Worm (Caenorhabditis elegans): ENCODE results near the gene spat-2.
A peak's percentile ranks its signal among the peaks of the same experiment; 100 is the strongest.

The spat-2 gene

DNA sequence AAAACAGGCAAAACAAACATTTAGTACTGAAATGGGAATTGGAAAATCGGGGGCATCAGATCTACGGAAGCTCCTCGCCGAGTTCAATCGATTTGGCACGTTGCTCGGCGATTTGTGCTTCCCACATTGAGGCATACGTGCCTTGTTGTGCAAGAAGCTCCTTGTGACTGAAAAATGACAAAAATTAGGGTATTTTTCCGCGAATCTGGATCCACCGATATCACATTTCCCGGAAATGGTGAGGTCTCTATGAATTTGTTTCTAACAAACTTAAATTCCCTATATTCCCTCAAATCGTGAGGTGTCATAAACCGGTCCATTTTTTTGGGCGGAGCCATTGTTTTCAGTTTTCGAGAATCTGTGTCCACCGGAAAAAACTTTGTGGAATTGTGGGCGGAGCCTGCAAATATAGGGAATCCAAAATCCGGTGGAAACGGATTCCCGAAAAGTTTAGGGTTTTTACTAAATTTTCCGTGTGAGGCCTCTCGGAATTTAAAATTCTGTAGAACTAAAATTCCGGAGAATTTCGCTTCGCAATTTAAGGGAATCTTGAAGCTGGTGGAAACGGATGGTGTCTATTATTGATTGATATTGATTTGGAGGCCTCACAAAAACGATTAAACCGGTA, 55.0 kb downstream of the spat-2 start (continued):
- no peak for TF ChIP-seq ztf-18 (tag; optimal IDR thresholded peaks at IDR 0.05)

DNA sequence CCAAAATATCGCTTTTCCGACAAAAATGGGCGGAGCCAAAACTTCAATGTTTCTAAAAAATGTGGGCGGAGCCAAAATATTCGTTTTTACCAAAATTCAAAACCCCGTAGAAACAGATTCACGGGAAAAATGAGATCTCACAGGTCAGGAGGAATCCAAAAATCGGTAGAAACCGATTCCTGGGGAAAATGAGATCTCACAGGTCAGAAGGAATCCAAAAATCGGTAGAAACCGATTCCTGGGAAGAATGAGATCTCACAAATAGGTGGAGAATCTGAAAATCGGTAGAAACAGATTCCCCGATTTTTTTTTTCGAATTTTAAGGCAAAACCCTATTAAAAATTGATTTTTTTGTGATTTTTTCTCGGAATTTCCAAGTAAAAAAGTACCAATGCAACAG, 56.7 kb downstream of the spat-2 start:
- TF ChIP-seq ztf-3 (GFP tag; optimal IDR thresholded peaks at IDR 0.05) (no peak), him-1 (tag; optimal IDR thresholded peaks at IDR 0.05) (peak; percentile 38), dox-1 (GFP tag; IDR thresholded peaks at IDR 0.05) (0 out of 2 replicates have a peak, but pooled peaks have one; percentile 22), ceh-100 (GFP tag; IDR thresholded peaks at IDR 0.05) (peak; percentile 83), unc-130 (GFP tag; optimal IDR thresholded peaks at IDR 0.05) (peak; percentile 72), tbp1 (GFP tag; optimal IDR thresholded peaks at IDR 0.05) (no peak)

DNA sequence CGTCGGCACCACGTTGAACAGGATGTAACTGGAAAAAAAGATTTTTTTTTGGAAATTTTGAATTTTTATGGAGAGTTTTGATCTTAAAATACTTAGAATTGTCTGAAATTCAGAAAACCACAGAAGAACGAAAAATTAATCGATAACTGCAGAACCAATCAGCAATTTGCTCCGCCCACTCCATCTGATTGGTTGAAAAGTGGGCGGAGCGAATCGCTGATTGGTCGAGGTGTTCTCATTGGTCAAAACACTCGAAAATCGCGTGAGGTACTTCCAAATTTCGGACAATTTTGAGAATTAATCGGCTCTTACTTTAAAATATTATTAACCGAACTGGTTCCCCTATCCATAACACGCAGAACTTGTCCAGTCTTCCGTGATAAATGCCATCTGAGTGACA, 58.9 kb downstream of the spat-2 start:
- TF ChIP-seq rec-8 (tag; optimal IDR thresholded peaks at IDR 0.05) (no peak), ceh-79 (tag; optimal IDR thresholded peaks at IDR 0.05) (no peak), egl-18 (GFP tag; IDR thresholded peaks at IDR 0.05) (no peak), lsy-27 (tag; optimal IDR thresholded peaks at IDR 0.05; ENCODE audit: borderline replicate concordance, insufficient read depth) (no peak), F57A8.1 (GFP tag; optimal IDR thresholded peaks at IDR 0.05) (no peak), C06A6.2 (GFP tag; conservative IDR thresholded peaks at IDR 0.05) (no peak), snpc-1.1 (tag; optimal IDR thresholded peaks at IDR 0.05; ENCODE audit: insufficient read depth) (no peak), snpc-4 (GFP tag; optimal IDR thresholded peaks at IDR 0.05) (no peak), snpc-4 (tag; optimal IDR thresholded peaks at IDR 0.05) (no peak), snpc-3.4 (tag; optimal IDR thresholded peaks at IDR 0.05) (no peak), dpl-1 (GFP tag; optimal IDR thresholded peaks at IDR 0.05) (no peak), zfh-2 (GFP tag; conservative IDR thresholded peaks at IDR 0.05) (no peak), pbrm-1 (GFP tag; IDR thresholded peaks at IDR 0.05) (no peak), hsf-1 (GFP tag; IDR thresholded peaks at IDR 0.05) (no peak), T07F8.4 (tag; optimal IDR thresholded peaks at IDR 0.05) (no peak), B0019.2 (GFP tag; conservative IDR thresholded peaks at IDR 0.05) (no peak)

DNA sequence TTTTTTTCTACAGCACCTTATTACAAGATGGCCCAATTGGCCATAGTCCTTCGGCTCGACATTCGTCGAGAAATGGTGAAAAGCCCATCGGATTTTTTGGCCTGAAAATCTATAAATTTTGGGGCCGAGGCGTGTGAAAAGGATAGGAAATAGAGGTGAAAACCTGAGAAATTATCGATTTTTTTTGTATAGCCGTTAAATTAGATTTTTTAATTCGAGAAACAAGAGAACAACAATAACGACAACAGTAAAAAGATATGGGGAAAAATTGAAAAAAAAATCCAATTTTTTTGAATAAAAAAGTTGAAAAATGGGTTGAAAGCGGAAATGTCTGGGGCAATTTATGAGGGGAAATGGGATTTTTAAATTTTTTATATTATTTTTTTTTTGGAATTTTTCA, 63.1 kb downstream of the spat-2 start, which contains the start of gene hmt-1:
Gene hmt-1, minus strand, starts transcription at position 101 of the 400 bp plus-strand sequence.
- TF ChIP-seq F39B2.1 (GFP tag; IDR thresholded peaks at IDR 0.05) (no peak), lag-1 (GFP tag; IDR thresholded peaks at IDR 0.05) (no peak), lsl-1 (GFP tag; optimal IDR thresholded peaks at IDR 0.05) (no peak), lin-54 (GFP tag; optimal IDR thresholded peaks at IDR 0.05) (no peak)

DNA sequence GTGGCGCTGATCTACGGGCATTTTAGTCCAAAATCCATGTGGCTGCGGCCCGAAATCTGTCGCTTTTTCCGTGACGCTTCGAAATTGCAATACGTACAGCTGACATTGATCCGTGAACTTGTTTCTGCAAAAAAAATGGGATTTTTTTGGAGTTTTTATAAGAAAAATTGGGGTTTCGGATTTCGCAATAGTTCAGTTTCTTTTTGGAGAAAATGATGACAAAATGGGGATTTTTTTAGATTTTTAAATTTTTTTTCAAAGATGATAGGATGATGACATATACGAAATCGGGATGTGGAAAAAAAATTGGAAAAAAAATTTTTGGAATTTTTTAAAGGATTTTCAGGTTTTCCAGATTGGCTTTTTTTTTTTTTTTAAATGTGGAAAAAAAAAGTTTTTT, 64.5 kb downstream of the spat-2 start:
- no peak for TF ChIP-seq cebp-1 (GFP tag; IDR thresholded peaks at IDR 0.05)
- peak; percentile 91 for TF ChIP-seq cebp-1 (tag; optimal IDR thresholded peaks at IDR 0.05)
- no peak for TF ChIP-seq ceh-27 (GFP tag; optimal IDR thresholded peaks at IDR 0.05)
- no peak for TF ChIP-seq zfh-2 (GFP tag; conservative IDR thresholded peaks at IDR 0.05)
- no peak for TF ChIP-seq let-526 (GFP tag; IDR thresholded peaks at IDR 0.05)
- no peak for TF ChIP-seq F23B12.7 (tag; optimal IDR thresholded peaks at IDR 0.05; ENCODE audit: insufficient read depth)
